Fruit fly (Drosophila melanogaster) Kc167 (cell line): ENCODE data around the gene CG46312.

Experiments used
- Myc ChIP-seq: fragments of >200 bp; optimal IDR thresholded peaks from 2 replicates; lab custom pipeline; 2017; ENCODE audit warnings: missing external identifiers
- Sin3A ChIP-seq: fragments of >200 bp; optimal IDR thresholded peaks from 2 replicates; lab custom pipeline; 2018; ENCODE audit warnings: missing external identifiers
- h ChIP-seq: fragments of >200 bp; optimal IDR thresholded peaks from 3 replicates; lab custom pipeline; 2018; ENCODE audit warnings: missing external identifiers
- insv ChIP-seq: fragments of >200 bp; optimal IDR thresholded peaks from 3 replicates; lab custom pipeline; 2018; ENCODE audit warnings: missing external identifiers
- psq ChIP-seq: fragments of >200 bp; optimal IDR thresholded peaks from 2 replicates; lab custom pipeline; 2017; ENCODE audit warnings: missing external identifiers
- ttk ChIP-seq: sonication (Bioruptor generic); optimal IDR thresholded peaks from 2 replicates; lab custom pipeline; 2017; ENCODE audit warnings: missing external identifiers

DNA sequence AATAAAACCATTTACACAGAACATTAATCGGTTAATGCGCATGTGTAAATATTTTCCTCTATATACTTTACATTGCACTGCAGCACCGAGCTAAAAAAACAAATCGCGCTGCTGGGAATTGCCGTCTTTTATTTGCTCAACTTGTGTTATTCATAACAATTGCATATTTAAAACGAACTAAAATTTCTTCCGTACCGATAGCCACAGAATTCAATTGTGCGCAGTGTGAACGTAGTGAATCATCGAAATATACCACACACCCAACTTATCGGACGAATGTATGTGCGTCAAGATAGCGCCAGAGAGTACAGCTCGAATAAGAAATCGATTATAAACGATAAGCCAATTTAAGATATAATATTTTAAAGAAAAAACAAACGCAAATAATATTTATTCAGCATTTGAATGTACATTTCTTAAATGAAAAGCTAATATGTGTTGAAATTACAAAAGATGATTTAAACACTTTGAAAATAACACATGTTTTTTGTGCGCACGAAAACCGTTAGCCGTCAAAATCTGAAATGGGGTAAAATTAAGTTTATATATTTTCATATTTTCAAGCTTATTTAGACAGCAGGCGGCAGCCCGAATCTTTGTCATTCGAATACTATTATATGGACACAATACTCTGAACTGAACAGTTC, 13.9 kb upstream of the CG46312 start, which contains the start of the genes vap and CG12698:
- TF ChIP-seq Myc (lab: Kevin White, UChicago), result no peak
- TF ChIP-seq ttk (lab: Kevin White, UChicago), result no peak
- no peak for TF ChIP-seq psq
- TF ChIP-seq h (lab: Kevin White, UChicago), result no peak
- no peak for TF ChIP-seq insv (lab: Kevin White, UChicago)
- no peak for TF ChIP-seq Sin3A (lab: Kevin White, UChicago)
